Fruit fly (Drosophila melanogaster) whole organism, embryonic: ENCODE data around the gene PGAP1.
A peak's percentile ranks its signal among the peaks of the same experiment; 100 is the strongest.

Experiments used
- B-H1 ChIP-seq: fragments of 200-800 bp; sonication (Bioruptor generic); IDR thresholded peaks from 3 replicates; pipeline ENCODE4 v1.3.6; 2022; ENCODE audit warnings: missing biosample characterization, missing genetic modification characterization
- BEAF-32 ChIP-seq: fragments of 200-800 bp; sonication (Bioruptor generic); optimal IDR thresholded peaks from 3 replicates; lab custom pipeline; 2017; ENCODE audit warnings: missing biosample characterization, missing genetic modification characterization, mild to moderate bottlenecking, moderate library complexity, missing genetic modification reagents
- Bgb ChIP-seq: fragments of 200-800 bp; sonication (Bioruptor generic); IDR thresholded peaks from 2 replicates; pipeline ENCODE4 v1.3.6; 2022; ENCODE audit warnings: missing biosample characterization, missing genetic modification characterization; ENCODE audit not compliant: partially characterized antibody
- CG10654 ChIP-seq: fragments of 200-800 bp; sonication (Bioruptor generic); optimal IDR thresholded peaks from 2 replicates; lab custom pipeline; 2016; ENCODE audit warnings: missing biosample characterization, missing genetic modification characterization
- CG12104 ChIP-seq: fragments of 200-800 bp; sonication (Bioruptor generic); optimal IDR thresholded peaks from 3 replicates; lab custom pipeline; 2016; ENCODE audit warnings: missing biosample characterization, missing genetic modification characterization
- CG12155 ChIP-seq: fragments of 200-800 bp; sonication (Bioruptor generic); optimal IDR thresholded peaks from 3 replicates; lab custom pipeline; 2016; ENCODE audit warnings: missing biosample characterization, missing genetic modification characterization
- CG1233 ChIP-seq: fragments of 200-800 bp; sonication (Bioruptor generic); optimal IDR thresholded peaks from 4 replicates; lab custom pipeline; 2018; ENCODE audit warnings: missing biosample characterization, mild to moderate bottlenecking, missing genetic modification characterization
- CG14441 ChIP-seq: fragments of 200-800 bp; sonication (Bioruptor generic); IDR thresholded peaks from 2 replicates; pipeline ENCODE4 v1.3.6; 2022; ENCODE audit warnings: missing biosample characterization, missing genetic modification characterization
- CG14860 ChIP-seq: fragments of 200-800 bp; sonication (Bioruptor generic); IDR thresholded peaks from 3 replicates; pipeline ENCODE4 v1.3.6; 2022; ENCODE audit warnings: missing biosample characterization, missing genetic modification characterization; ENCODE audit not compliant: partially characterized antibody
- CG15514 ChIP-seq: fragments of 200-800 bp; sonication (Bioruptor generic); optimal IDR thresholded peaks from 3 replicates; lab custom pipeline; 2017; ENCODE audit warnings: missing biosample characterization, missing genetic modification characterization, mild to moderate bottlenecking, moderate library complexity, missing genetic modification reagents
- CG15601 ChIP-seq: fragments of 200-800 bp; sonication (Bioruptor generic); optimal IDR thresholded peaks from 3 replicates; lab custom pipeline; 2019; ENCODE audit warnings: missing biosample characterization, mild to moderate bottlenecking, missing genetic modification characterization, moderate library complexity
- CG18476 ChIP-seq: fragments of 200-800 bp; sonication (Bioruptor generic); optimal IDR thresholded peaks from 2 replicates; lab custom pipeline; 2016; ENCODE audit warnings: missing biosample characterization, mild to moderate bottlenecking, missing genetic modification characterization
- CG18599 ChIP-seq: fragments of 200-800 bp; sonication (Bioruptor generic); optimal IDR thresholded peaks from 3 replicates; lab custom pipeline; 2017; ENCODE audit warnings: missing biosample characterization, missing genetic modification characterization, mild to moderate bottlenecking, moderate library complexity, missing genetic modification reagents
- CG18619 ChIP-seq: fragments of 200-800 bp; sonication (Bioruptor generic); optimal IDR thresholded peaks from 3 replicates; lab custom pipeline; 2017; ENCODE audit warnings: missing biosample characterization, mild to moderate bottlenecking, missing genetic modification characterization
- CG2116 ChIP-seq: fragments of 200-800 bp; sonication (Bioruptor generic); optimal IDR thresholded peaks from 3 replicates; lab custom pipeline; 2018; ENCODE audit warnings: missing biosample characterization, mild to moderate bottlenecking, missing genetic modification characterization
- CG30403 ChIP-seq: fragments of 200-800 bp; sonication (Bioruptor generic); optimal IDR thresholded peaks from 3 replicates; lab custom pipeline; 2016; ENCODE audit warnings: missing biosample characterization, missing genetic modification characterization
- CG3281 ChIP-seq: fragments of 200-800 bp; sonication (Bioruptor generic); optimal IDR thresholded peaks from 3 replicates; lab custom pipeline; 2017; ENCODE audit warnings: missing biosample characterization, mild to moderate bottlenecking, missing genetic modification characterization
- CG3407 ChIP-seq: fragments of 200-800 bp; sonication (Bioruptor generic); optimal IDR thresholded peaks from 2 replicates; lab custom pipeline; 2018; ENCODE audit warnings: missing biosample characterization, mild to moderate bottlenecking, missing genetic modification characterization
- CG42726 ChIP-seq: fragments of 200-800 bp; sonication (Bioruptor generic); IDR thresholded peaks from 2 replicates; pipeline ENCODE4 v1.3.6; 2022; ENCODE audit warnings: missing biosample characterization, missing genetic modification characterization; ENCODE audit not compliant: partially characterized antibody
- CG6683 ChIP-seq: fragments of 200-800 bp; sonication (Bioruptor generic); optimal IDR thresholded peaks from 2 replicates; lab custom pipeline; 2017; ENCODE audit warnings: missing biosample characterization, mild to moderate bottlenecking, missing genetic modification characterization, missing genetic modification reagents
- CG6765 ChIP-seq: fragments of 200-800 bp; sonication (Bioruptor generic); optimal IDR thresholded peaks from 3 replicates; lab custom pipeline; 2017; ENCODE audit warnings: missing biosample characterization, mild to moderate bottlenecking, missing genetic modification characterization
- CG7271 ChIP-seq: fragments of 200-800 bp; sonication (Bioruptor generic); optimal IDR thresholded peaks from 2 replicates; lab custom pipeline; 2018; ENCODE audit warnings: missing biosample characterization, mild to moderate bottlenecking, missing genetic modification characterization, moderate library complexity
- CG7372 ChIP-seq: fragments of 200-800 bp; sonication (Bioruptor generic); IDR thresholded peaks from 2 replicates; pipeline ENCODE4 v1.3.6; 2022; ENCODE audit warnings: missing biosample characterization, missing genetic modification characterization
- CG7556 ChIP-seq: fragments of 200-800 bp; sonication (Bioruptor generic); optimal IDR thresholded peaks from 2 replicates; lab custom pipeline; 2017; ENCODE audit warnings: missing biosample characterization, mild to moderate bottlenecking, missing genetic modification characterization
- CG9437 ChIP-seq: fragments of 200-800 bp; sonication (Bioruptor generic); optimal IDR thresholded peaks from 2 replicates; lab custom pipeline; 2018; ENCODE audit warnings: missing biosample characterization, mild to moderate bottlenecking, missing genetic modification characterization
- CG9609 ChIP-seq: fragments of 200-800 bp; sonication (Bioruptor generic); optimal IDR thresholded peaks from 3 replicates; lab custom pipeline; 2016; ENCODE audit warnings: missing biosample characterization, missing genetic modification characterization
- Dref ChIP-seq: fragments of 200-800 bp; sonication (Bioruptor generic); IDR thresholded peaks from 2 replicates; pipeline ENCODE4 v1.3.6; 2022; ENCODE audit warnings: missing biosample characterization, missing genetic modification characterization
- E2f2 ChIP-seq: fragments of 200-800 bp; sonication (Bioruptor generic); IDR thresholded peaks from 2 replicates; pipeline ENCODE4 v1.3.6; 2022; ENCODE audit warnings: missing biosample characterization, missing genetic modification characterization
- Hr51 ChIP-seq, 2 experiments: fragments of 200-800 bp; sonication (Bioruptor generic); optimal IDR thresholded peaks; 2 replicates in 1 of 2; 3 replicates in 1 of 2; lab custom pipeline; 2016 to 2018; ENCODE audit warnings: missing biosample characterization in 2 of 2, missing genetic modification characterization in 2 of 2, mild to moderate bottlenecking in 1 of 2, moderate library complexity in 1 of 2
- Hr78 ChIP-seq, 2 experiments: fragments of 200-800 bp in 1 of 2; fragments of >200 bp in 1 of 2; sonication (Bioruptor generic) in 1 of 2; optimal IDR thresholded peaks; 2 replicates each; lab custom pipeline; 2017 to 2019; ENCODE audit warnings: missing biosample characterization in 2 of 2, missing genetic modification characterization in 2 of 2, mild to moderate bottlenecking in 1 of 2, moderate library complexity in 1 of 2
- MBD-R2 ChIP-seq: fragments of 200-800 bp; sonication (Bioruptor generic); IDR thresholded peaks from 2 replicates; pipeline ENCODE4 v1.3.6; 2022; ENCODE audit warnings: missing biosample characterization, missing genetic modification characterization
- Neu2 ChIP-seq: fragments of 200-800 bp; sonication (Bioruptor generic); optimal IDR thresholded peaks from 3 replicates; lab custom pipeline; 2016; ENCODE audit warnings: missing biosample characterization, missing genetic modification characterization, borderline replicate concordance
- Oaz ChIP-seq: fragments of 200-800 bp; sonication (Bioruptor generic); IDR thresholded peaks from 2 replicates; pipeline ENCODE4 v1.3.6; 2022; ENCODE audit warnings: missing biosample characterization, missing genetic modification characterization
- Ravus ChIP-seq: fragments of 200-800 bp; sonication (Bioruptor generic); IDR thresholded peaks from 2 replicates; pipeline ENCODE4 v1.3.6; 2022; ENCODE audit warnings: missing biosample characterization, missing genetic modification characterization
- Sin3A ChIP-seq: fragments of >200 bp; optimal IDR thresholded peaks from 2 replicates; lab custom pipeline; 2018
- ash1 ChIP-seq: fragments of 200-800 bp; sonication (Bioruptor generic); optimal IDR thresholded peaks from 2 replicates; lab custom pipeline; 2018; ENCODE audit warnings: missing biosample characterization, mild to moderate bottlenecking, missing genetic modification characterization
- btn ChIP-seq: fragments of 200-800 bp; sonication (Bioruptor generic); optimal IDR thresholded peaks from 2 replicates; lab custom pipeline; 2016; ENCODE audit warnings: missing biosample characterization, missing genetic modification characterization
- cato ChIP-seq: fragments of 200-800 bp; sonication (Bioruptor generic); optimal IDR thresholded peaks from 2 replicates; lab custom pipeline; 2016; ENCODE audit warnings: missing biosample characterization, missing genetic modification characterization, borderline replicate concordance
- ci ChIP-seq: fragments of 200-800 bp; sonication (Bioruptor generic); IDR thresholded peaks from 3 replicates; pipeline ENCODE4 v1.3.6; 2022; ENCODE audit warnings: missing biosample characterization, missing genetic modification characterization
- fu2 ChIP-seq: fragments of 200-800 bp; sonication (Bioruptor generic); optimal IDR thresholded peaks from 2 replicates; lab custom pipeline; 2016; ENCODE audit warnings: missing biosample characterization, missing genetic modification characterization
- gce ChIP-seq: fragments of 200-800 bp; sonication (Bioruptor generic); IDR thresholded peaks from 3 replicates; pipeline ENCODE4 v1.3.6; 2022; ENCODE audit warnings: missing biosample characterization, missing genetic modification characterization
- gt ChIP-seq: fragments of 200-800 bp; sonication (Bioruptor generic); IDR thresholded peaks from 2 replicates; pipeline ENCODE4 v1.3.6; 2022; ENCODE audit warnings: missing biosample characterization, missing genetic modification characterization
- insv ChIP-seq, 2 experiments: fragments of 200-800 bp; sonication (Bioruptor generic); optimal IDR thresholded peaks; 3 replicates each; lab custom pipeline; 2016 to 2018; ENCODE audit warnings: missing biosample characterization in 2 of 2, missing genetic modification characterization in 2 of 2
- inv ChIP-seq: fragments of 200-800 bp; sonication (Bioruptor generic); IDR thresholded peaks from 2 replicates; pipeline ENCODE4 v1.3.6; 2022; ENCODE audit warnings: missing biosample characterization, missing genetic modification characterization; ENCODE audit not compliant: partially characterized antibody
- lbe ChIP-seq: fragments of 200-800 bp; sonication (Bioruptor generic); optimal IDR thresholded peaks from 2 replicates; lab custom pipeline; 2016; ENCODE audit warnings: missing biosample characterization, mild to moderate bottlenecking, missing genetic modification characterization
- phol ChIP-seq: fragments of 200-800 bp; sonication (Bioruptor generic); optimal IDR thresholded peaks from 3 replicates; lab custom pipeline; 2018; ENCODE audit warnings: missing biosample characterization, mild to moderate bottlenecking, missing genetic modification characterization, moderate library complexity
- pum ChIP-seq: fragments of 200-800 bp; sonication (Bioruptor generic); optimal IDR thresholded peaks from 2 replicates; lab custom pipeline; 2016; ENCODE audit warnings: missing biosample characterization, missing genetic modification characterization
- sisA ChIP-seq: fragments of 200-800 bp; sonication (Bioruptor generic); IDR thresholded peaks from 2 replicates; pipeline ENCODE4 v1.3.6; 2022; ENCODE audit warnings: missing biosample characterization, missing genetic modification characterization
- slp2 ChIP-seq: fragments of 200-800 bp; sonication (Bioruptor generic); optimal IDR thresholded peaks from 2 replicates; lab custom pipeline; 2016; ENCODE audit warnings: missing biosample characterization, missing genetic modification characterization
- wek ChIP-seq: fragments of 200-800 bp; sonication (Bioruptor generic); optimal IDR thresholded peaks from 3 replicates; lab custom pipeline; 2018; ENCODE audit warnings: missing biosample characterization, mild to moderate bottlenecking, missing genetic modification characterization, moderate library complexity

The PGAP1 gene

dm6 chrX:5638588-5638987 lies 50.7 kb downstream of the PGAP1 start (continued):
- TF ChIP-seq Hr78 (GFP tag; optimal IDR thresholded peaks at IDR 0.05; lab: Kevin White, UChicago) (no peak), Oaz (GFP tag; lab: Robert Waterston, UW) (0 out of 2 replicates have a peak, but pooled peaks have one; percentile 19), btn (GFP tag; lab: Kevin White, UChicago) (peak; percentile 4), cato (GFP tag; lab: Kevin White, UChicago) (no peak), CG12104 (no peak), CG10654 (GFP tag; lab: Kevin White, UChicago) (no peak), BEAF-32 (no peak), CG42726 (GFP tag; lab: Robert Waterston, UW) (no peak), Bgb (GFP tag; lab: Robert Waterston, UW) (no peak), MBD-R2 (GFP tag; lab: Robert Waterston, UW) (peak; percentile 34; the same call in 1 of the 2 replicates), B-H1 (GFP tag; lab: Robert Waterston, UW) (peak; percentile 51; the same call in 2 of the 3 replicates), CG3281 (GFP tag; lab: Kevin White, UChicago) (peak; percentile 57), gce (GFP tag; lab: Robert Waterston, UW) (no peak), sisA (peak; percentile 61), CG18619 (GFP tag; lab: Kevin White, UChicago) (peak; percentile 32), CG7556 (peak; percentile 63), pum (peak; percentile 16), CG6683 (GFP tag; lab: Kevin White, UChicago) (peak; percentile 32), inv (GFP tag; lab: Robert Waterston, UW) (no peak), ci (GFP tag; lab: Robert Waterston, UW) (peak; percentile 84; the same call in 2 of the 3 replicates), E2f2 (GFP tag; lab: Robert Waterston, UW) (peak; percentile 20; the same call in 1 of the 2 replicates), Neu2 (GFP tag; lab: Kevin White, UChicago) (no peak), ash1 (GFP tag; lab: Kevin White, UChicago) (no peak), CG14860 (GFP tag; lab: Robert Waterston, UW) (no peak), Sin3A (no peak), insv (GFP tag; optimal IDR thresholded peaks at IDR 0.05; lab: Kevin White, UChicago) (no peak), gt (GFP tag; lab: Robert Waterston, UW) (no peak), phol (tag; lab: Kevin White, UChicago) (peak; percentile 37), CG7372 (peak; percentile 52; the same call in 1 of the 2 replicates), CG7271 (no peak), Ravus (no peak), slp2 (GFP tag; lab: Kevin White, UChicago) (peak; percentile 5), CG30403 (GFP tag; lab: Kevin White, UChicago) (peak; percentile 28), CG1233 (GFP tag; lab: Kevin White, UChicago) (no peak), Dref (GFP tag; lab: Robert Waterston, UW) (no peak), CG6765 (GFP tag; lab: Kevin White, UChicago) (no peak), fu2 (GFP tag; lab: Kevin White, UChicago) (no peak), CG15601 (tag; lab: Kevin White, UChicago) (no peak), CG15514 (GFP tag; lab: Kevin White, UChicago) (peak; percentile 49), lbe (no peak), CG9437 (GFP tag; lab: Kevin White, UChicago) (no peak), CG2116 (no peak), CG14441 (GFP tag; lab: Robert Waterston, UW) (peak; percentile 68), CG3407 (GFP tag; lab: Kevin White, UChicago) (no peak), CG12155 (peak; percentile 31), Hr51 (GFP tag; optimal IDR thresholded peaks at IDR 0.05; lab: Kevin White, UChicago) (peak in 1 of 2 experiments; percentile 58), CG9609 (GFP tag; lab: Kevin White, UChicago) (peak; percentile 52), CG18599 (GFP tag; lab: Kevin White, UChicago) (peak; percentile 88), wek (GFP tag; lab: Kevin White, UChicago) (no peak), CG18476 (GFP tag; lab: Kevin White, UChicago) (no peak)
